Worm (Caenorhabditis elegans) whole organism, early embryonic: ENCODE measurements around the gene M57.1.

Experiments
- B0310.2 ChIP-seq: sonication (generic microtip); optimal IDR thresholded peaks from 2 replicates; lab custom pipeline; 2016; ENCODE audit warnings: mild to moderate bottlenecking, missing genetic modification characterization, missing compliant biosample characterization
- F13C5.2 ChIP-seq: sonication (generic microtip); optimal IDR thresholded peaks from 2 replicates; lab custom pipeline; 2017; ENCODE audit warnings: mild to moderate bottlenecking, missing genetic modification characterization, inconsistent platforms, missing compliant biosample characterization
- aly-1 ChIP-seq: sonication (generic microtip); optimal IDR thresholded peaks from 2 replicates; lab custom pipeline; 2016; ENCODE audit warnings: missing genetic modification characterization, missing compliant biosample characterization
- ama-1 ChIP-seq: fragments of 150-350 bp; optimal IDR thresholded peaks from 2 replicates; lab custom pipeline; 2014
- ceh-13 ChIP-seq: fragments of 200-800 bp; sonication (Bioruptor generic); optimal IDR thresholded peaks from 2 replicates; lab custom pipeline; 2018; ENCODE audit warnings: mild to moderate bottlenecking, missing genetic modification characterization, missing compliant biosample characterization
- ceh-36 ChIP-seq: sonication (generic microtip); optimal IDR thresholded peaks from 2 replicates; lab custom pipeline; 2016; ENCODE audit warnings: missing genetic modification characterization, inconsistent platforms, missing compliant biosample characterization
- ets-7 ChIP-seq: sonication (generic microtip); optimal IDR thresholded peaks from 2 replicates; lab custom pipeline; 2016; ENCODE audit warnings: missing genotype, missing genetic modification characterization, missing compliant biosample characterization
- flt-1 ChIP-seq: fragments of 200-800 bp; sonication (Bioruptor generic); IDR thresholded peaks from 2 replicates; pipeline ENCODE4 v1.3.6; 2022; ENCODE audit warnings: missing genetic modification characterization, missing compliant biosample characterization
- hmbx-1 ChIP-seq: sonication (generic microtip); optimal IDR thresholded peaks from 2 replicates; lab custom pipeline; 2016; ENCODE audit warnings: mild to moderate bottlenecking, missing genetic modification characterization, missing compliant biosample characterization
- hmg-4 ChIP-seq: fragments of 200-800 bp; sonication (Bioruptor generic); optimal IDR thresholded peaks from 2 replicates; lab custom pipeline; 2018; ENCODE audit warnings: mild to moderate bottlenecking, missing genetic modification characterization, missing compliant biosample characterization
- hnd-1 ChIP-seq: sonication (generic microtip); optimal IDR thresholded peaks from 2 replicates; lab custom pipeline; 2016; ENCODE audit warnings: missing genetic modification characterization, missing compliant biosample characterization
- pes-1 ChIP-seq: fragments of 200-800 bp; sonication (Bioruptor generic); IDR thresholded peaks from 2 replicates; pipeline ENCODE4 v1.3.6; 2022; ENCODE audit warnings: missing genetic modification reagents, missing genetic modification characterization, missing compliant biosample characterization
- scrt-1 ChIP-seq: fragments of 200-800 bp; sonication (Bioruptor generic); IDR thresholded peaks from 2 replicates; pipeline ENCODE4 v1.3.6; 2022; ENCODE audit warnings: missing genetic modification characterization, missing compliant biosample characterization
- sea-1 ChIP-seq: fragments of 200-800 bp; sonication (Bioruptor generic); conservative IDR thresholded peaks from 2 replicates; pipeline ENCODE4 v1.3.6; 2022; ENCODE audit warnings: missing genetic modification characterization, missing compliant biosample characterization
- tbx-11 ChIP-seq: fragments of 200-800 bp; sonication (Bioruptor generic); IDR thresholded peaks from 2 replicates; pipeline ENCODE4 v1.3.6; 2022; ENCODE audit warnings: missing genetic modification characterization, missing compliant biosample characterization
- tbx-37 ChIP-seq: fragments of 200-800 bp; sonication (Bioruptor generic); conservative IDR thresholded peaks from 2 replicates; pipeline ENCODE4 v1.3.6; 2022; ENCODE audit warnings: missing genetic modification reagents, missing genetic modification characterization, missing compliant biosample characterization
- tra-4 ChIP-seq: sonication (generic microtip); optimal IDR thresholded peaks from 2 replicates; lab custom pipeline; 2017; ENCODE audit warnings: missing genetic modification characterization, missing compliant biosample characterization

M57.1 gene

ce11 chrIV:3532167-3532566 is at the start of gene M57.1:
Gene M57.1, plus strand, starts transcription at chrIV:3532467.
- TF ChIP-seq hnd-1 (no peak), ama-1 (no peak), F13C5.2 (no peak), aly-1 (tag; lab: Kevin White, UChicago) (no peak), ets-7 (tag; lab: Kevin White, UChicago) (no peak), tbx-37 (GFP tag; lab: Robert Waterston, UW) (no peak), pes-1 (GFP tag; lab: Robert Waterston, UW) (no peak), scrt-1 (GFP tag; lab: Robert Waterston, UW) (no peak), ceh-36 (tag; lab: Kevin White, UChicago) (no peak)

ce11 chrIV:3491477-3491876 is 40.8 kb upstream of the M57.1 start, which contains the start of gene srz-78:
Gene srz-78, plus strand, starts transcription at chrIV:3491777.
- TF ChIP-seq F13C5.2 (no peak), hmbx-1 (tag; lab: Kevin White, UChicago) (no peak), pes-1 (GFP tag; lab: Robert Waterston, UW) (no peak), sea-1 (GFP tag; lab: Robert Waterston, UW) (no peak), hnd-1 (no peak), ama-1 (no peak), ets-7 (tag; lab: Kevin White, UChicago) (no peak), ceh-36 (tag; lab: Kevin White, UChicago) (no peak), ceh-13 (GFP tag; lab: Kevin White, UChicago) (no peak), tbx-11 (GFP tag; lab: Robert Waterston, UW) (no peak), tra-4 (no peak), B0310.2 (tag; lab: Kevin White, UChicago) (no peak), tbx-37 (GFP tag; lab: Robert Waterston, UW) (no peak), aly-1 (tag; lab: Kevin White, UChicago) (no peak), hmg-4 (no peak), flt-1 (GFP tag; lab: Robert Waterston, UW) (no peak)

ce11 chrIV:3493310-3493709 is 39.0 kb upstream of the M57.1 start, which contains the start of gene srz-79:
Gene srz-79, plus strand, starts transcription at chrIV:3493610.
- TF ChIP-seq hmbx-1 (tag; lab: Kevin White, UChicago) (no peak), tbx-11 (GFP tag; lab: Robert Waterston, UW) (no peak), ama-1 (no peak), hmg-4 (no peak), sea-1 (GFP tag; lab: Robert Waterston, UW) (no peak)

ce11 chrIV:3496358-3496757 is 35.9 kb upstream of the M57.1 start, which contains the start of gene C09G12.17:
Gene C09G12.17, minus strand, starts transcription at chrIV:3496458.
- TF ChIP-seq pes-1 (GFP tag; lab: Robert Waterston, UW) (no peak), hnd-1 (no peak), B0310.2 (tag; lab: Kevin White, UChicago) (no peak), aly-1 (tag; lab: Kevin White, UChicago) (no peak), F13C5.2 (no peak), tbx-11 (GFP tag; lab: Robert Waterston, UW) (no peak), sea-1 (GFP tag; lab: Robert Waterston, UW) (no peak), hmbx-1 (tag; lab: Kevin White, UChicago) (no peak), flt-1 (GFP tag; lab: Robert Waterston, UW) (no peak), scrt-1 (GFP tag; lab: Robert Waterston, UW) (no peak), hmg-4 (no peak), tra-4 (no peak), ama-1 (no peak), tbx-37 (GFP tag; lab: Robert Waterston, UW) (no peak), ceh-13 (GFP tag; lab: Kevin White, UChicago) (no peak), ets-7 (tag; lab: Kevin White, UChicago) (no peak), ceh-36 (tag; lab: Kevin White, UChicago) (no peak)

- no peak for TF ChIP-seq ets-7 (tag; lab: Kevin White, UChicago)
Observed at ce11 chrIV:3497909-3498308, 34.4 kb upstream of the M57.1 start, which contains the start of gene ceh-53. Gene ceh-53, plus strand, starts transcription at chrIV:3498209.

ce11 chrIV:3501981-3502736 is 30.1 kb upstream of the M57.1 start:
- TF ChIP-seq aly-1 (tag; lab: Kevin White, UChicago) = no peak
- TF ChIP-seq hmbx-1 (tag; lab: Kevin White, UChicago) = no peak
- TF ChIP-seq ama-1 = no peak
- TF ChIP-seq F13C5.2 = no peak
- no peak for TF ChIP-seq B0310.2 (tag; lab: Kevin White, UChicago)
- no peak for TF ChIP-seq flt-1 (GFP tag; lab: Robert Waterston, UW)
- no peak for TF ChIP-seq tbx-11 (GFP tag; lab: Robert Waterston, UW)
- TF ChIP-seq hnd-1 = no peak
- no peak for TF ChIP-seq sea-1 (GFP tag; lab: Robert Waterston, UW)
- TF ChIP-seq tbx-37 (GFP tag; lab: Robert Waterston, UW) = no peak
- no peak for TF ChIP-seq ceh-36 (tag; lab: Kevin White, UChicago)
- no peak for TF ChIP-seq scrt-1 (GFP tag; lab: Robert Waterston, UW)
- no peak for TF ChIP-seq pes-1 (GFP tag; lab: Robert Waterston, UW)
- no peak for TF ChIP-seq tra-4

- TF ChIP-seq F13C5.2 = no peak
- TF ChIP-seq ceh-36 (tag; lab: Kevin White, UChicago) = no peak
- TF ChIP-seq sea-1 (GFP tag; lab: Robert Waterston, UW) = no peak
- TF ChIP-seq tra-4 = no peak
- TF ChIP-seq ama-1 = no peak
- TF ChIP-seq ets-7 (tag; lab: Kevin White, UChicago) = no peak
- TF ChIP-seq hmbx-1 (tag; lab: Kevin White, UChicago) = no peak
- no peak for TF ChIP-seq scrt-1 (GFP tag; lab: Robert Waterston, UW)
- TF ChIP-seq aly-1 (tag; lab: Kevin White, UChicago) = no peak
- TF ChIP-seq tbx-37 (GFP tag; lab: Robert Waterston, UW) = no peak
- no peak for TF ChIP-seq flt-1 (GFP tag; lab: Robert Waterston, UW)
- no peak for TF ChIP-seq ceh-13 (GFP tag; lab: Kevin White, UChicago)
- no peak for TF ChIP-seq hnd-1
Observed at ce11 chrIV:3504144-3504543, 28.1 kb upstream of the M57.1 start, which contains the start of gene srz-83. Gene srz-83, plus strand, starts transcription at chrIV:3504444.
